Fruit fly (Drosophila melanogaster) whole organism, pupa: ENCODE measurements around the gene CG32199.

Source experiments
- CG10348 ChIP-seq: fragments of 200-800 bp; sonication (Bioruptor generic); IDR thresholded peaks from 2 replicates; pipeline ENCODE4 v1.3.6; 2022; ENCODE audit warnings: missing biosample characterization, missing genetic modification characterization
- CG12605 ChIP-seq: fragments of 200-800 bp; sonication (Bioruptor generic); IDR thresholded peaks from 2 replicates; pipeline ENCODE4 v1.3.6; 2022; ENCODE audit warnings: missing biosample characterization, missing genetic modification characterization
- CG13204 ChIP-seq: fragments of 200-800 bp; sonication (Bioruptor generic); optimal IDR thresholded peaks from 2 replicates; lab custom pipeline; 2018; ENCODE audit warnings: missing biosample characterization, mild to moderate bottlenecking, missing genetic modification characterization, moderate library complexity
- CG14655 ChIP-seq: fragments of 200-800 bp; sonication (Bioruptor generic); optimal IDR thresholded peaks from 3 replicates; lab custom pipeline; 2017; ENCODE audit warnings: mild to moderate bottlenecking, missing biosample characterization, missing genetic modification reagents, missing genetic modification characterization
- CG15710 ChIP-seq: fragments of 200-800 bp; sonication (Bioruptor generic); optimal IDR thresholded peaks from 2 replicates; lab custom pipeline; 2018; ENCODE audit warnings: missing biosample characterization, mild to moderate bottlenecking, missing genetic modification characterization, moderate library complexity
- CG17806 ChIP-seq: fragments of 200-800 bp; sonication (Bioruptor generic); optimal IDR thresholded peaks from 2 replicates; lab custom pipeline; 2018; ENCODE audit warnings: missing biosample characterization, mild to moderate bottlenecking, missing genetic modification characterization, moderate library complexity
- CG32121 ChIP-seq: fragments of 200-800 bp; sonication (Bioruptor generic); IDR thresholded peaks from 2 replicates; pipeline ENCODE4 v1.3.6; 2022; ENCODE audit warnings: missing biosample characterization, missing genetic modification characterization
- CG34367 ChIP-seq: fragments of 200-800 bp; sonication (Bioruptor generic); optimal IDR thresholded peaks from 2 replicates; lab custom pipeline; 2018; ENCODE audit warnings: missing biosample characterization, mild to moderate bottlenecking, missing genetic modification characterization
- CG4496 ChIP-seq: fragments of 200-800 bp; sonication (Bioruptor generic); IDR thresholded peaks from 3 replicates; pipeline ENCODE4 v1.3.6; 2022; ENCODE audit warnings: missing biosample characterization, missing genetic modification characterization
- CG8159 ChIP-seq: fragments of 200-800 bp; sonication (Bioruptor generic); optimal IDR thresholded peaks from 3 replicates; lab custom pipeline; 2018; ENCODE audit warnings: missing biosample characterization, mild to moderate bottlenecking, missing genetic modification characterization, moderate library complexity
- CG8301 ChIP-seq: fragments of 200-800 bp; sonication (Bioruptor generic); optimal IDR thresholded peaks from 2 replicates; lab custom pipeline; 2018; ENCODE audit warnings: missing biosample characterization, mild to moderate bottlenecking, missing genetic modification characterization
- CG9948 ChIP-seq: fragments of 200-800 bp; sonication (Bioruptor generic); optimal IDR thresholded peaks from 2 replicates; lab custom pipeline; 2018; ENCODE audit warnings: missing biosample characterization, mild to moderate bottlenecking, missing genetic modification characterization, moderate library complexity
- D1 ChIP-seq: fragments of 200-800 bp; sonication (Bioruptor generic); optimal IDR thresholded peaks from 2 replicates; lab custom pipeline; 2018; ENCODE audit warnings: missing biosample characterization, mild to moderate bottlenecking, missing genetic modification characterization, moderate library complexity
- EcR ChIP-seq: fragments of 200-800 bp; sonication (Bioruptor generic); optimal IDR thresholded peaks from 3 replicates; lab custom pipeline; 2019; ENCODE audit warnings: missing biosample characterization, missing genetic modification characterization, mild to moderate bottlenecking, moderate library complexity, missing genetic modification reagents
- Ets98B ChIP-seq: fragments of 200-800 bp; sonication (Bioruptor generic); IDR thresholded peaks from 2 replicates; pipeline ENCODE4 v1.3.6; 2022; ENCODE audit warnings: missing biosample characterization, missing genetic modification characterization
- Pif1A ChIP-seq: fragments of 200-800 bp; sonication (Bioruptor generic); optimal IDR thresholded peaks from 3 replicates; lab custom pipeline; 2016; ENCODE audit warnings: missing biosample characterization, missing genetic modification characterization
- Pif1B ChIP-seq: fragments of 200-800 bp; sonication (Bioruptor generic); optimal IDR thresholded peaks from 3 replicates; lab custom pipeline; 2016; ENCODE audit warnings: missing biosample characterization, missing genetic modification characterization
- Snoo ChIP-seq: fragments of 200-800 bp; sonication (Bioruptor generic); optimal IDR thresholded peaks from 3 replicates; lab custom pipeline; 2017; ENCODE audit warnings: missing biosample characterization, mild to moderate bottlenecking, missing genetic modification characterization, inconsistent platforms
- fd96Ca ChIP-seq: fragments of 200-800 bp; sonication (Bioruptor generic); IDR thresholded peaks from 3 replicates; pipeline ENCODE4 v1.3.6; 2022; ENCODE audit warnings: missing biosample characterization, missing genetic modification characterization
- gl ChIP-seq: fragments of 200-800 bp; sonication (Bioruptor generic); optimal IDR thresholded peaks from 2 replicates; lab custom pipeline; 2018; ENCODE audit warnings: missing biosample characterization, mild to moderate bottlenecking, missing genetic modification characterization
- rn ChIP-seq: fragments of 200-800 bp; sonication (Bioruptor generic); IDR thresholded peaks from 2 replicates; pipeline ENCODE4 v1.3.6; 2022; ENCODE audit warnings: missing biosample characterization, missing genetic modification characterization

The CG32199 gene

dm6 chr3L:18611600-18611999, at the start of gene CG32199:
TSS of gene CG32199 (plus strand) at chr3L:18611900.
- TF ChIP-seq CG34367 (tag; lab: Kevin White, UChicago) (no peak), CG32121 (GFP tag; lab: Robert Waterston, UW) (no peak), CG9948 (no peak), CG10348 (GFP tag; lab: Robert Waterston, UW) (no peak), CG13204 (GFP tag; lab: Kevin White, UChicago) (no peak), Snoo (tag; lab: Kevin White, UChicago) (no peak), fd96Ca (GFP tag; lab: Robert Waterston, UW) (no peak), rn (no peak), gl (tag; lab: Kevin White, UChicago) (no peak), CG17806 (tag; lab: Kevin White, UChicago) (no peak), EcR (no peak), CG8159 (no peak), CG14655 (GFP tag; lab: Kevin White, UChicago) (no peak), D1 (tag; lab: Kevin White, UChicago) (no peak), CG8301 (tag; lab: Kevin White, UChicago) (no peak), CG12605 (no peak), Pif1B (GFP tag; lab: Kevin White, UChicago) (no peak), CG4496 (GFP tag; lab: Robert Waterston, UW) (no peak), Pif1A (no peak)

dm6 chr3L:18588387-18588786, 23.3 kb upstream of the CG32199 start, which contains the start of gene CG7271:
TSS of gene CG7271 (plus strand) at chr3L:18588759.
- no peak for TF ChIP-seq Pif1B (GFP tag; lab: Kevin White, UChicago)
- TF ChIP-seq CG8301 (tag; lab: Kevin White, UChicago): no peak
- no peak for TF ChIP-seq D1 (tag; lab: Kevin White, UChicago)
- no peak for TF ChIP-seq Ets98B
- no peak for TF ChIP-seq Pif1A
- TF ChIP-seq Snoo (tag; lab: Kevin White, UChicago): no peak
- no peak for TF ChIP-seq CG9948
- no peak for TF ChIP-seq CG32121 (GFP tag; lab: Robert Waterston, UW)
- TF ChIP-seq CG13204 (GFP tag; lab: Kevin White, UChicago): no peak
- no peak for TF ChIP-seq rn
- no peak for TF ChIP-seq CG17806 (tag; lab: Kevin White, UChicago)
- TF ChIP-seq CG14655 (GFP tag; lab: Kevin White, UChicago): no peak
- TF ChIP-seq CG34367 (tag; lab: Kevin White, UChicago): no peak
- no peak for TF ChIP-seq CG8159
- no peak for TF ChIP-seq gl (tag; lab: Kevin White, UChicago)
- TF ChIP-seq CG10348 (GFP tag; lab: Robert Waterston, UW): no peak
- TF ChIP-seq, all 21 proteins: peak for 0

- TF ChIP-seq CG9948 (no peak), EcR (no peak)
These were observed 18.0 kb upstream of the CG32199 start, which contains the start of gene term for dm6 chr3L:18593671-18594070. TSS of gene term (minus strand) at chr3L:18593771.

dm6 chr3L:18603125-18603524, 8.6 kb upstream of the CG32199 start, which contains the start of gene CG18234:
TSS of gene CG18234 (plus strand) at chr3L:18603425.
- no peak for TF ChIP-seq CG8159
- TF ChIP-seq Ets98B: no peak
- no peak for TF ChIP-seq Snoo (tag; lab: Kevin White, UChicago)
- no peak for TF ChIP-seq gl (tag; lab: Kevin White, UChicago)
- no peak for TF ChIP-seq CG9948
- TF ChIP-seq CG8301 (tag; lab: Kevin White, UChicago): no peak
- TF ChIP-seq Pif1B (GFP tag; lab: Kevin White, UChicago): no peak
- TF ChIP-seq EcR: no peak
- TF ChIP-seq CG13204 (GFP tag; lab: Kevin White, UChicago): no peak
- TF ChIP-seq D1 (tag; lab: Kevin White, UChicago): no peak
- no peak for TF ChIP-seq CG14655 (GFP tag; lab: Kevin White, UChicago)
- no peak for TF ChIP-seq CG15710 (tag; lab: Kevin White, UChicago)
- no peak for TF ChIP-seq CG4496 (GFP tag; lab: Robert Waterston, UW)
- TF ChIP-seq CG10348 (GFP tag; lab: Robert Waterston, UW): no peak

- no peak for TF ChIP-seq D1 (tag; lab: Kevin White, UChicago)
- no peak for TF ChIP-seq CG13204 (GFP tag; lab: Kevin White, UChicago)
- no peak for TF ChIP-seq CG8159
These were observed 6.5 kb upstream of the CG32199 start, which contains the start of gene CG18233 for dm6 chr3L:18605172-18605571. TSS of gene CG18233 (plus strand) at chr3L:18605472.

dm6 chr3L:18607162-18607561, 4.5 kb upstream of the CG32199 start, which contains the start of gene CG18231:
TSS of gene CG18231 (plus strand) at chr3L:18607462.
- TF ChIP-seq CG32121 (GFP tag; lab: Robert Waterston, UW): no peak

dm6 chr3L:18609320-18609719, 2.4 kb upstream of the CG32199 start, which contains the start of gene CG32201:
TSS of gene CG32201 (plus strand) at chr3L:18609620.
- no peak for TF ChIP-seq CG17806 (tag; lab: Kevin White, UChicago)
- no peak for TF ChIP-seq fd96Ca (GFP tag; lab: Robert Waterston, UW)
- TF ChIP-seq CG9948: no peak
- no peak for TF ChIP-seq CG14655 (GFP tag; lab: Kevin White, UChicago)
- no peak for TF ChIP-seq CG15710 (tag; lab: Kevin White, UChicago)
- TF ChIP-seq Pif1B (GFP tag; lab: Kevin White, UChicago): no peak
- TF ChIP-seq Pif1A: no peak
